Fruit fly (Drosophila melanogaster): ENCODE results near the gene Smyd5.

Smyd5 gene

dm6 chr3R:21176663-21177145 is 41.9 kb downstream of the Smyd5 start:
- no peak for TF ChIP-seq CHES-1-like (GFP tag; optimal IDR thresholded peaks at IDR 0.05)
- TF ChIP-seq ase (GFP tag; IDR thresholded peaks at IDR 0.05), result no peak
- TF ChIP-seq Ssrp (tag; optimal IDR thresholded peaks at IDR 0.05), result no peak
- no peak for TF ChIP-seq pan (optimal IDR thresholded peaks at IDR 0.05)
- peak in 1 of 2 experiments; percentile 32 for TF ChIP-seq pan (GFP tag; optimal IDR thresholded peaks at IDR 0.05 in 1 of 2, IDR thresholded peaks at IDR 0.05 in 1 of 2)
- peak; percentile 10 for TF ChIP-seq CG1647 (GFP tag; optimal IDR thresholded peaks at IDR 0.05)
- no peak; the same call in 2 of the 3 replicates for TF ChIP-seq otp (GFP tag; IDR thresholded peaks at IDR 0.05)
- TF ChIP-seq Camta (GFP tag; optimal IDR thresholded peaks at IDR 0.05), result no peak
- TF ChIP-seq CG7839 (tag; optimal IDR thresholded peaks at IDR 0.05), result peak; percentile 21
- no peak for TF ChIP-seq CG14965 (GFP tag; optimal IDR thresholded peaks at IDR 0.05; ENCODE audit: borderline replicate concordance)
- TF ChIP-seq CG2202 (tag; optimal IDR thresholded peaks at IDR 0.05), result no peak
- no peak for TF ChIP-seq Hr78 (GFP tag; optimal IDR thresholded peaks at IDR 0.05)
- TF ChIP-seq eyg (GFP tag; optimal IDR thresholded peaks at IDR 0.05), result no peak
- TF ChIP-seq tap (tag; optimal IDR thresholded peaks at IDR 0.05), result no peak
- peak; percentile 26; the same call in 1 of the 2 replicates for TF ChIP-seq vvl (GFP tag; IDR thresholded peaks at IDR 0.05)
- no peak for TF ChIP-seq CG31388 (GFP tag; optimal IDR thresholded peaks at IDR 0.05)
- no peak for TF ChIP-seq CG9797 (GFP tag; optimal IDR thresholded peaks at IDR 0.05)
- TF ChIP-seq ssp (GFP tag; IDR thresholded peaks at IDR 0.05), result no peak
- no peak for TF ChIP-seq zfh1 (GFP tag; IDR thresholded peaks at IDR 0.05)
- no peak for TF ChIP-seq zf30C (GFP tag; optimal IDR thresholded peaks at IDR 0.05)
- TF ChIP-seq CG1792 (GFP tag; optimal IDR thresholded peaks at IDR 0.05), result no peak
- TF ChIP-seq repo (GFP tag; optimal IDR thresholded peaks at IDR 0.05), result no peak
- TF ChIP-seq caup (GFP tag; optimal IDR thresholded peaks at IDR 0.05; ENCODE audit: severe bottlenecking), result peak; percentile 36
- TF ChIP-seq CG3838 (GFP tag; optimal IDR thresholded peaks at IDR 0.05), result no peak
- peak; percentile 43; the same call in 1 of the 2 replicates for TF ChIP-seq CG9932 (GFP tag; IDR thresholded peaks at IDR 0.05)
- no peak for TF ChIP-seq jumu (GFP tag; optimal IDR thresholded peaks at IDR 0.05)
- TF ChIP-seq HmgZ (tag; optimal IDR thresholded peaks at IDR 0.05), result no peak
- no peak for TF ChIP-seq CG13287 (GFP tag; IDR thresholded peaks at IDR 0.05; ENCODE audit: partially characterized antibody)
- no peak for TF ChIP-seq tna (GFP tag; IDR thresholded peaks at IDR 0.05; ENCODE audit: partially characterized antibody)
- TF ChIP-seq Trl (optimal IDR thresholded peaks at IDR 0.05), result no peak
- no peak for TF ChIP-seq Trl (GFP tag; optimal IDR thresholded peaks at IDR 0.05)
- TF ChIP-seq YL-1 (GFP tag; optimal IDR thresholded peaks at IDR 0.05), result no peak
- TF ChIP-seq Drgx (GFP tag; IDR thresholded peaks at IDR 0.05), result no peak
- TF ChIP-seq BtbVII (GFP tag; optimal IDR thresholded peaks at IDR 0.05), result peak; percentile 66
- no peak for TF ChIP-seq pzg (GFP tag; optimal IDR thresholded peaks at IDR 0.05)
- TF ChIP-seq E2f2 (GFP tag; IDR thresholded peaks at IDR 0.05), result no peak
- TF ChIP-seq Hmx (GFP tag; optimal IDR thresholded peaks at IDR 0.05), result no peak
- no peak for TF ChIP-seq CG12391 (tag; optimal IDR thresholded peaks at IDR 0.05)
- peak; percentile 55 for TF ChIP-seq kni (GFP tag; optimal IDR thresholded peaks at IDR 0.05)
- TF ChIP-seq eve (GFP tag; optimal IDR thresholded peaks at IDR 0.05), result no peak
- TF ChIP-seq CG6813 (GFP tag; optimal IDR thresholded peaks at IDR 0.05), result peak; percentile 10
- TF ChIP-seq CG17359 (tag; optimal IDR thresholded peaks at IDR 0.05), result peak; percentile 19
- TF ChIP-seq TFAM (GFP tag; optimal IDR thresholded peaks at IDR 0.05), result no peak
- no peak for TF ChIP-seq CG9215 (GFP tag; IDR thresholded peaks at IDR 0.05)
- TF ChIP-seq CG17385 (GFP tag; optimal IDR thresholded peaks at IDR 0.05), result peak; percentile 14
- peak; percentile 5 for TF ChIP-seq odd (GFP tag; optimal IDR thresholded peaks at IDR 0.05)
- TF ChIP-seq CG33213 (GFP tag; optimal IDR thresholded peaks at IDR 0.05), result no peak
- TF ChIP-seq CG6854 (GFP tag; optimal IDR thresholded peaks at IDR 0.05), result peak; percentile 42
- no peak for TF ChIP-seq CG9437 (GFP tag; optimal IDR thresholded peaks at IDR 0.05)
- TF ChIP-seq Opbp (GFP tag; IDR thresholded peaks at IDR 0.05; ENCODE audit: partially characterized antibody), result no peak
- TF ChIP-seq sd (tag; optimal IDR thresholded peaks at IDR 0.05), result peak; percentile 17
